Fruit fly (Drosophila melanogaster) whole organism, prepupa: Measurements from ENCODE around the gene lz.

Experiments
- CG10631 ChIP-seq: fragments of 200-800 bp; sonication (Bioruptor generic); optimal IDR thresholded peaks from 2 replicates; lab custom pipeline; 2016; ENCODE audit warnings: missing biosample characterization, missing genetic modification characterization
- CG10669 ChIP-seq: fragments of 200-800 bp; sonication (Bioruptor generic); optimal IDR thresholded peaks from 3 replicates; lab custom pipeline; 2018; ENCODE audit warnings: missing biosample characterization, mild to moderate bottlenecking, missing genetic modification characterization, moderate library complexity
- CG11294 ChIP-seq: fragments of 200-800 bp; sonication (Bioruptor generic); IDR thresholded peaks from 2 replicates; pipeline ENCODE4 v1.3.6; 2022; ENCODE audit warnings: missing biosample characterization, missing genetic modification characterization
- CG11762 ChIP-seq: fragments of 200-800 bp; sonication (Bioruptor generic); optimal IDR thresholded peaks from 3 replicates; lab custom pipeline; 2016; ENCODE audit warnings: missing biosample characterization, missing genetic modification characterization; ENCODE audit not compliant: insufficient read depth
- CG15336 ChIP-seq: fragments of 200-800 bp; sonication (Bioruptor generic); IDR thresholded peaks from 2 replicates; pipeline ENCODE4 v1.3.6; 2022; ENCODE audit warnings: missing biosample characterization, missing genetic modification characterization
- CG16779 ChIP-seq: fragments of 200-800 bp; sonication (Bioruptor generic); optimal IDR thresholded peaks from 3 replicates; lab custom pipeline; 2017; ENCODE audit warnings: missing biosample characterization, mild to moderate bottlenecking, missing genetic modification characterization
- CG3032 ChIP-seq: fragments of 200-800 bp; optimal IDR thresholded peaks from 2 replicates; lab custom pipeline; 2019; ENCODE audit warnings: missing biosample characterization, mild to moderate bottlenecking, missing genetic modification characterization, moderate library complexity
- CG31627 ChIP-seq: fragments of 200-800 bp; sonication (Bioruptor generic); optimal IDR thresholded peaks from 3 replicates; lab custom pipeline; 2016; ENCODE audit warnings: missing biosample characterization, missing genetic modification characterization
- CG32006 ChIP-seq: fragments of 200-800 bp; sonication (Bioruptor generic); optimal IDR thresholded peaks from 3 replicates; lab custom pipeline; 2017; ENCODE audit warnings: missing biosample characterization, mild to moderate bottlenecking, missing genetic modification characterization
- CG34406 ChIP-seq: fragments of 200-800 bp; sonication (Bioruptor generic); optimal IDR thresholded peaks from 3 replicates; lab custom pipeline; 2016; ENCODE audit warnings: missing biosample characterization, missing genetic modification characterization
- CG3919 ChIP-seq: fragments of 200-800 bp; sonication (Bioruptor generic); optimal IDR thresholded peaks from 3 replicates; lab custom pipeline; 2016; ENCODE audit warnings: missing biosample characterization, missing genetic modification characterization
- CG4318 ChIP-seq: fragments of 200-800 bp; sonication (Bioruptor generic); optimal IDR thresholded peaks from 3 replicates; lab custom pipeline; 2017; ENCODE audit warnings: missing biosample characterization, mild to moderate bottlenecking, missing genetic modification characterization
- CG6163 ChIP-seq: fragments of 200-800 bp; sonication (Bioruptor generic); IDR thresholded peaks from 3 replicates; pipeline ENCODE4 v1.3.6; 2022; ENCODE audit warnings: missing biosample characterization, missing genetic modification characterization
- CG6276 ChIP-seq: fragments of 200-800 bp; sonication (Bioruptor generic); optimal IDR thresholded peaks from 2 replicates; lab custom pipeline; 2017; ENCODE audit warnings: missing biosample characterization, mild to moderate bottlenecking, missing genetic modification characterization
- CG6792 ChIP-seq: fragments of 200-800 bp; sonication (Bioruptor generic); optimal IDR thresholded peaks from 3 replicates; lab custom pipeline; 2016; ENCODE audit warnings: missing biosample characterization, missing genetic modification characterization
- CG6808 ChIP-seq: fragments of 200-800 bp; sonication (Bioruptor generic); optimal IDR thresholded peaks from 3 replicates; lab custom pipeline; 2017; ENCODE audit warnings: missing biosample characterization, missing genetic modification characterization, mild to moderate bottlenecking, moderate library complexity, missing genetic modification reagents
- CG6854 ChIP-seq: fragments of 200-800 bp; sonication (Bioruptor generic); optimal IDR thresholded peaks from 2 replicates; lab custom pipeline; 2017; ENCODE audit warnings: missing biosample characterization, mild to moderate bottlenecking, missing genetic modification characterization
- CG9139 ChIP-seq: fragments of 200-800 bp; sonication (Bioruptor generic); optimal IDR thresholded peaks from 3 replicates; lab custom pipeline; 2017; ENCODE audit warnings: missing biosample characterization, mild to moderate bottlenecking, missing genetic modification characterization
- Eip75B ChIP-seq: fragments of 200-800 bp; sonication (Bioruptor generic); optimal IDR thresholded peaks from 3 replicates; lab custom pipeline; 2016; ENCODE audit warnings: missing biosample characterization, missing genetic modification characterization
- Eip78C ChIP-seq: fragments of 200-800 bp; sonication (Bioruptor generic); peaks from one replicate; lab custom pipeline; 2016; ENCODE audit warnings: missing biosample characterization, missing genetic modification characterization
- Hr39 ChIP-seq: fragments of 200-800 bp; sonication (Bioruptor generic); optimal IDR thresholded peaks from 2 replicates; lab custom pipeline; 2016; ENCODE audit warnings: missing biosample characterization, missing genetic modification characterization
- Hr4 ChIP-seq: fragments of 200-800 bp; sonication (Bioruptor generic); optimal IDR thresholded peaks from 3 replicates; lab custom pipeline; 2016; ENCODE audit warnings: missing biosample characterization, missing genetic modification characterization
- Lpt ChIP-seq: fragments of 200-800 bp; sonication (Bioruptor generic); optimal IDR thresholded peaks from 3 replicates; lab custom pipeline; 2016; ENCODE audit warnings: missing biosample characterization, missing genetic modification characterization
- Met ChIP-seq: fragments of 200-800 bp; sonication (Bioruptor generic); optimal IDR thresholded peaks from 3 replicates; lab custom pipeline; 2016; ENCODE audit warnings: missing biosample characterization, missing genetic modification characterization
- OdsH ChIP-seq: fragments of 200-800 bp; sonication (Bioruptor generic); optimal IDR thresholded peaks from 3 replicates; lab custom pipeline; 2016; ENCODE audit warnings: missing biosample characterization, missing genetic modification characterization
- Sox102F ChIP-seq: fragments of 200-800 bp; sonication (Bioruptor generic); optimal IDR thresholded peaks from 2 replicates; lab custom pipeline; 2016; ENCODE audit warnings: missing biosample characterization, mild to moderate bottlenecking, missing genetic modification characterization
- Sox14 ChIP-seq: fragments of 200-800 bp; sonication (Bioruptor generic); optimal IDR thresholded peaks from 3 replicates; lab custom pipeline; 2016; ENCODE audit warnings: missing biosample characterization, missing genetic modification characterization
- Sox15 ChIP-seq: fragments of 200-800 bp; sonication (Bioruptor generic); optimal IDR thresholded peaks from 3 replicates; lab custom pipeline; 2016; ENCODE audit warnings: missing biosample characterization, missing genetic modification characterization
- achi ChIP-seq: fragments of 200-800 bp; sonication (Bioruptor generic); optimal IDR thresholded peaks from 3 replicates; lab custom pipeline; 2016; ENCODE audit warnings: missing biosample characterization, missing genetic modification characterization
- dac ChIP-seq: fragments of 200-800 bp; sonication (Bioruptor generic); optimal IDR thresholded peaks from 2 replicates; lab custom pipeline; 2017; ENCODE audit warnings: missing biosample characterization, mild to moderate bottlenecking, missing genetic modification characterization
- dsx ChIP-seq: fragments of 200-800 bp; optimal IDR thresholded peaks from 3 replicates; lab custom pipeline; 2019; ENCODE audit warnings: missing biosample characterization, mild to moderate bottlenecking, missing genetic modification characterization, moderate library complexity; ENCODE audit not compliant: poor library complexity, severe bottlenecking
- eg ChIP-seq: fragments of 200-800 bp; sonication (Bioruptor generic); IDR thresholded peaks from 3 replicates; pipeline ENCODE4 v1.3.6; 2022; ENCODE audit warnings: missing biosample characterization, missing genetic modification characterization
- esn ChIP-seq: fragments of 200-800 bp; sonication (Bioruptor generic); optimal IDR thresholded peaks from 2 replicates; lab custom pipeline; 2016; ENCODE audit warnings: missing biosample characterization, mild to moderate bottlenecking, missing genetic modification characterization, moderate library complexity
- fd59A ChIP-seq: fragments of 200-800 bp; sonication (Bioruptor generic); optimal IDR thresholded peaks from 2 replicates; lab custom pipeline; 2017; ENCODE audit warnings: missing biosample characterization, mild to moderate bottlenecking, missing genetic modification characterization, missing genetic modification reagents
- fkh ChIP-seq: fragments of 200-800 bp; sonication (Bioruptor generic); optimal IDR thresholded peaks from 3 replicates; lab custom pipeline; 2017; ENCODE audit warnings: missing biosample characterization, mild to moderate bottlenecking, missing genetic modification characterization, moderate library complexity
- lz ChIP-seq: fragments of 200-800 bp; sonication (Bioruptor generic); optimal IDR thresholded peaks from 3 replicates; lab custom pipeline; 2016; ENCODE audit warnings: missing biosample characterization, missing genetic modification characterization
- net ChIP-seq: fragments of 200-800 bp; sonication (Bioruptor generic); optimal IDR thresholded peaks from 3 replicates; lab custom pipeline; 2016; ENCODE audit warnings: missing biosample characterization, missing genetic modification characterization
- spab ChIP-seq: fragments of 200-800 bp; sonication (Bioruptor generic); optimal IDR thresholded peaks from 2 replicates; lab custom pipeline; 2017; ENCODE audit warnings: missing biosample characterization, mild to moderate bottlenecking, missing genetic modification characterization, missing genetic modification reagents
- ss ChIP-seq, 2 experiments: fragments of 200-800 bp; sonication (Bioruptor generic); optimal IDR thresholded peaks; 2 replicates in 1 of 2; 3 replicates in 1 of 2; lab custom pipeline; 2017 to 2018; ENCODE audit warnings: mild to moderate bottlenecking in 2 of 2, missing biosample characterization in 2 of 2, missing genetic modification characterization in 2 of 2, moderate library complexity in 1 of 2
- svp ChIP-seq: fragments of 200-800 bp; sonication (Bioruptor generic); peaks from one replicate; lab custom pipeline; 2016; ENCODE audit warnings: missing biosample characterization, missing genetic modification characterization
- topi ChIP-seq: fragments of 200-800 bp; sonication (Bioruptor generic); optimal IDR thresholded peaks from 3 replicates; lab custom pipeline; 2016; ENCODE audit warnings: missing biosample characterization, missing genetic modification characterization
- vri ChIP-seq: fragments of 200-800 bp; sonication (Bioruptor generic); optimal IDR thresholded peaks from 3 replicates; lab custom pipeline; 2016; ENCODE audit warnings: missing biosample characterization, mild to moderate bottlenecking, missing genetic modification characterization

lz gene

DNA sequence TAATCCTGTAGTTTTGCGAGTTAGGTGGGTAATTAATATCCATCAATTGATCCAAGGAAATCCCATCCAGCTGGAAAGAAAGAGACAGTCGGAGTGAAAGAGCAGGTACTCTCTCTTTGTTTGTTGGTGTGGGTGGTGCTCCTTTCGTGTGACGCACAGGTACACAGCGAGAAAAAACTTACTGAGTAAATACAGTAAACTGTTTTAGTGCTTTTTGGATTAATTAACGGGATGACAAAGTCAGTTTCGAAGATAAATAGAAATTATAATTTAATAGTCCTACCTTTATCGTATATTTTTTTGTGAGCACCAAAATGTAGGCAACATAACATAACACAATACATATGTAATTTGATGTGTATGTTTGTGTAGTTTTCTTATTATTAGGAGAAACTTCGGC is 36.4 kb upstream of the lz start (continued):
- peak; percentile 43 for TF ChIP-seq CG6808
- peak; percentile 28 for TF ChIP-seq Sox14 (GFP tag; lab: Kevin White, UChicago)
- TF ChIP-seq CG11762 (GFP tag; lab: Kevin White, UChicago), result peak; percentile 2
- TF ChIP-seq dac, result no peak
- TF ChIP-seq Lpt (GFP tag; lab: Kevin White, UChicago), result no peak
- peak; percentile 13 for TF ChIP-seq CG31627 (GFP tag; lab: Kevin White, UChicago)
- TF ChIP-seq CG10631 (GFP tag; lab: Kevin White, UChicago), result peak; percentile 52
- peak; percentile 48 for TF ChIP-seq Eip75B
- TF ChIP-seq CG6276, result peak; percentile 18
- TF ChIP-seq CG16779 (tag; lab: Kevin White, UChicago), result no peak
- peak; percentile 1 for TF ChIP-seq Sox15 (GFP tag; lab: Kevin White, UChicago)
- no peak for TF ChIP-seq ss (GFP tag; optimal IDR thresholded peaks at IDR 0.05; lab: Kevin White, UChicago)
- TF ChIP-seq dsx, result peak; percentile 24
- TF ChIP-seq topi (GFP tag; lab: Kevin White, UChicago), result peak; percentile 37
- no peak for TF ChIP-seq fd59A

DNA sequence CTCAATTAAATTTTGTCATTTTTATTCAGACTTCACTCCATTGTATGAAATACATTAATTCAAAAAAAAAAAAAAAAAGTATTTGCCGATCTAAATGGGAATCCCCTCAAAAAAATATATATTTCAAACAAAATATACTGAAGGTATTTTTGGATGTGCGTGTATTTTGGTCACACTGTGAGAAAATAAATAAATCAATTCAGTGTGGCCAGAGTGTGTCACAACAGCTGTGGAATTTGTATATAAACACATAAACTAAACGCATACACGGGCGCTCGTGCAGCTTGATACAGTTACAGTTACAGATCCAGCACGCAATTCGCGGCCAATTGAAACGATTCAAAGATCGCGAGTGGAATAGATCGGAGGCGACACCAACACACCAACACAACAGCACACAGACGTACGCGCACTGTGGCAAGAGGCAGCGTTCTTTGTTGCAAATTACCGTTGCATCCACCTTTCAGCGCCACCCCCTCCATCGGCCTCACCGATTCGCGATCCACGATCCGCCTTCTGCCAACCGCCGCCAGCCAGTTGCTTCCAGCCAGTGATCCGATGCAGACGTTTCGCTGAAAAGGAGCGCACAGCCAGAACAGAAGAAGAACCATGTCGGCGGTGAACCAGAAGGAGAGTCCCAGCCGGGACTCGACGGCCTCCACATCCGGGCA is 34.2 kb upstream of the lz start, which contains the start of gene CG17754:
Gene CG17754, plus strand, starts transcription at position 260 of the 671 bp plus-strand sequence.
- TF ChIP-seq CG6163 (GFP tag; lab: Robert Waterston, UW), result peak; percentile 56; the same call in 1 of the 3 replicates
- TF ChIP-seq ss (GFP tag; optimal IDR thresholded peaks at IDR 0.05; lab: Kevin White, UChicago), result peak; percentile 31 to 62
- no peak for TF ChIP-seq Hr39 (GFP tag; lab: Kevin White, UChicago)
- peak; percentile 31 for TF ChIP-seq lz (GFP tag; lab: Kevin White, UChicago)
- TF ChIP-seq CG10631 (GFP tag; lab: Kevin White, UChicago), result no peak
- no peak for TF ChIP-seq CG11762 (GFP tag; lab: Kevin White, UChicago)
- peak; percentile 54 for TF ChIP-seq Sox14 (GFP tag; lab: Kevin White, UChicago)
- no peak for TF ChIP-seq Eip75B
- peak; percentile 33 for TF ChIP-seq Sox102F (GFP tag; lab: Kevin White, UChicago)
- TF ChIP-seq topi (GFP tag; lab: Kevin White, UChicago), result peak; percentile 20
- TF ChIP-seq CG3032 (tag; lab: Kevin White, UChicago), result no peak
- TF ChIP-seq net (GFP tag; lab: Kevin White, UChicago), result peak; percentile 14
- TF ChIP-seq fkh (GFP tag; lab: Kevin White, UChicago), result peak; percentile 78
- peak; percentile 38 for TF ChIP-seq Met (GFP tag; lab: Kevin White, UChicago)
- peak; percentile 57; the same call in 2 of the 3 replicates for TF ChIP-seq eg (GFP tag; lab: Robert Waterston, UW)
- TF ChIP-seq vri (GFP tag; lab: Kevin White, UChicago), result peak; percentile 3
- no peak for TF ChIP-seq spab (GFP tag; lab: Kevin White, UChicago)
- peak; percentile 43 for TF ChIP-seq CG6854
- TF ChIP-seq CG3919, result peak; percentile 56
- peak; percentile 6 for TF ChIP-seq achi (GFP tag; lab: Kevin White, UChicago)
- TF ChIP-seq dsx, result peak; percentile 87
- peak; percentile 26 for TF ChIP-seq CG9139 (GFP tag; lab: Kevin White, UChicago)
- peak; percentile 49 for TF ChIP-seq svp (GFP tag; lab: Kevin White, UChicago)
- TF ChIP-seq esn (GFP tag; lab: Kevin White, UChicago), result peak; percentile 5
- TF ChIP-seq CG11294 (GFP tag; lab: Robert Waterston, UW), result no peak
- TF ChIP-seq CG15336 (GFP tag; lab: Robert Waterston, UW), result peak; percentile 37; the same call in 1 of the 2 replicates

DNA sequence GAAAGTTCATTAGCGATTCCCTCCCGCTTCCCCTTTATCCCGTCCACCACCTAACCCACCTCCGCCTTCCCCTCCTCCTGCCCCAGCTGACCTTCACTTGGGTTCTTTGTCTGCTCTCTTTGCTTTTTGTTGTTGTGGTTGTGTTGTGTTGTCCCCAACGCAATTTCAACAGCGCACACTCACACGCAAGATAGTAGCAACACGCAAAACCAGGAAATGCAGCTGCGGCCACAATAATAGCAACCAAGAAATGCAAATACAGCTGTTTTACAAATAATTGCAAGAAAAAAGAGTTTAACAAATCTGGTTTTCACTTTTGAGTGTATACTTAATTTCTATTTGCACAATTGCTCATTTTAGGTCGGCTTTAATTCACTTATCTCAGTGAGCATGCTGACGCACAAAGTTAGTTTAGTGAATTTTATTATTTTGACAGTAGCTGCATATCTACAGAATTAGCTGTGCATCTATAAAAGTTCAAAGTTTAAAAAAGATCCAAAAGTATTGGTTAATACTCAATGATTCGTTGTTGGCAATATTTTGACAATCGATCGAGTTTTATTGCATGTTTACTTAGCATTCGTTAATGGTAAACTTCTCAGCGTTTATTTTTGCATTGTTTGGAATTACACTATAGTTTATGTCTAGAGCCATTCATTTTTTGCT is 33.1 kb upstream of the lz start:
- TF ChIP-seq CG6808 (peak; percentile 54), Eip78C (GFP tag; lab: Kevin White, UChicago) (peak; percentile 88), CG15336 (GFP tag; lab: Robert Waterston, UW) (peak; percentile 52), fd59A (peak; percentile 47), CG34406 (peak; percentile 52), CG10669 (peak; percentile 68), Hr4 (GFP tag; lab: Kevin White, UChicago) (peak; percentile 54), CG3919 (peak; percentile 63), Sox102F (GFP tag; lab: Kevin White, UChicago) (peak; percentile 72), Lpt (GFP tag; lab: Kevin White, UChicago) (no peak), CG6276 (peak; percentile 50), CG4318 (GFP tag; lab: Kevin White, UChicago) (peak; percentile 52), OdsH (GFP tag; lab: Kevin White, UChicago) (peak; percentile 63), net (GFP tag; lab: Kevin White, UChicago) (peak; percentile 53), Eip75B (peak; percentile 45), CG6792 (GFP tag; lab: Kevin White, UChicago) (peak; percentile 44), esn (GFP tag; lab: Kevin White, UChicago) (peak; percentile 78), CG6854 (no peak), vri (GFP tag; lab: Kevin White, UChicago) (peak; percentile 57), CG32006 (GFP tag; lab: Kevin White, UChicago) (peak; percentile 74), achi (GFP tag; lab: Kevin White, UChicago) (peak; percentile 51), ss (GFP tag; optimal IDR thresholded peaks at IDR 0.05; lab: Kevin White, UChicago) (peak in 1 of 2 experiments; percentile 29), CG16779 (tag; lab: Kevin White, UChicago) (peak; percentile 22)
